Worm (Caenorhabditis elegans): ENCODE results near the gene lgc-30.

- TF ChIP-seq snpc-4 (tag; optimal IDR thresholded peaks at IDR 0.05) = no peak
- no peak for TF ChIP-seq fos-1 (tag; optimal IDR thresholded peaks at IDR 0.05)
- no peak for TF ChIP-seq ceh-9 (tag; optimal IDR thresholded peaks at IDR 0.05)
- no peak for TF ChIP-seq unc-39 (tag; optimal IDR thresholded peaks at IDR 0.05)
- TF ChIP-seq nfya-1 (tag; optimal IDR thresholded peaks at IDR 0.05; ENCODE audit: insufficient read depth) = no peak
- TF ChIP-seq nhr-11 (tag; optimal IDR thresholded peaks at IDR 0.05) = no peak
Observed at ce11 chrIV:959221-959620, 34.5 kb downstream of the lgc-30 start, which contains the start of gene plx-1.

Measured in whole organism, L3 larva.